Fruit fly (Drosophila melanogaster): ENCODE data around the gene Mct1.

Mct1 gene

dm6 chrX:2251688-2252087, 62.7 kb downstream of the Mct1 start, which contains the start of gene CG3191:
CG3191 (minus strand) TSS chrX:2251993.
- no peak for TF ChIP-seq sv (GFP tag; optimal IDR thresholded peaks at IDR 0.05)
- no peak for TF ChIP-seq Hr83 (GFP tag; optimal IDR thresholded peaks at IDR 0.05; ENCODE audit: poor library complexity, severe bottlenecking)
- no peak for TF ChIP-seq rgr (GFP tag; optimal IDR thresholded peaks at IDR 0.05)
- TF ChIP-seq pan (optimal IDR thresholded peaks at IDR 0.05), result no peak
- TF ChIP-seq Myc (optimal IDR thresholded peaks at IDR 0.05), result no peak
- no peak for TF ChIP-seq Mio (GFP tag; optimal IDR thresholded peaks at IDR 0.05)
- no peak for TF ChIP-seq woc (GFP tag; optimal IDR thresholded peaks at IDR 0.05)
- TF ChIP-seq jim (GFP tag; optimal IDR thresholded peaks at IDR 0.05), result no peak
- no peak for TF ChIP-seq psq (GFP tag; optimal IDR thresholded peaks at IDR 0.05)
- TF ChIP-seq Dif (GFP tag; optimal IDR thresholded peaks at IDR 0.05; ENCODE audit: partially characterized antibody), result no peak
- no peak for TF ChIP-seq GATAd (GFP tag; optimal IDR thresholded peaks at IDR 0.05)
- TF ChIP-seq Vsx2 (GFP tag; optimal IDR thresholded peaks at IDR 0.05; ENCODE audit: partially characterized antibody), result no peak
- TF ChIP-seq foxo (GFP tag; optimal IDR thresholded peaks at IDR 0.05), result no peak
- TF ChIP-seq Hr78 (GFP tag; optimal IDR thresholded peaks at IDR 0.05), result no peak

dm6 chrX:2254020-2254626, 65.1 kb downstream of the Mct1 start, which contains the start of gene CG3091:
CG3091 (minus strand) TSS chrX:2254197.
- peak; percentile 16 for TF ChIP-seq h (GFP tag; optimal IDR thresholded peaks at IDR 0.05)
- TF ChIP-seq N (GFP tag; optimal IDR thresholded peaks at IDR 0.05), result no peak

Measured in whole organism, wandering third instar larva.